Worm (Caenorhabditis elegans) whole organism, L4 larva: Measurements from ENCODE around the gene Y20C6A.1.
A peak's percentile ranks its signal among the peaks of the same experiment; 100 is the strongest.

Experiments used
- F37D6.2 ChIP-seq: sonication (generic microtip); optimal IDR thresholded peaks from 2 replicates; lab custom pipeline; 2016; ENCODE audit warnings: mild to moderate bottlenecking, missing genetic modification characterization, missing compliant biosample characterization
- F49E8.2 ChIP-seq: sonication (generic microtip); optimal IDR thresholded peaks from 2 replicates; lab custom pipeline; 2016; ENCODE audit warnings: missing compliant biosample characterization, mild to moderate bottlenecking, missing genetic modification characterization, borderline replicate concordance
- T20F7.1 ChIP-seq: fragments of 200-800 bp; sonication (Bioruptor generic); optimal IDR thresholded peaks from 2 replicates; lab custom pipeline; 2018; ENCODE audit warnings: mild to moderate bottlenecking, missing genetic modification characterization, missing compliant biosample characterization
- aly-2 ChIP-seq: sonication (generic microtip); optimal IDR thresholded peaks from 2 replicates; lab custom pipeline; 2018; ENCODE audit warnings: missing biosample characterization, missing genetic modification characterization
- ceh-20 ChIP-seq: fragments of 200-800 bp; sonication (Bioruptor generic); IDR thresholded peaks from 2 replicates; pipeline ENCODE4 v1.3.6; 2022; ENCODE audit warnings: missing genetic modification reagents, missing genetic modification characterization, missing compliant biosample characterization
- daf-12 ChIP-seq: fragments of 150-350 bp; optimal IDR thresholded peaks from 2 replicates; lab custom pipeline; 2014; ENCODE audit warnings: missing biosample characterization, missing genetic modification reagents, missing genetic modification characterization
- daf-16 ChIP-seq, 3 experiments: sonication (generic microtip); optimal IDR thresholded peaks; 2 replicates each; lab custom pipeline; 2016 to 2017; ENCODE audit warnings: missing genetic modification characterization in 3 of 3, missing genetic modification reagents in 3 of 3, mild to moderate bottlenecking in 2 of 3, missing compliant biosample characterization in 2 of 3, missing biosample characterization in 1 of 3, moderate library complexity in 1 of 3
- daf-19 ChIP-seq: fragments of 200-800 bp; sonication (Bioruptor generic); conservative IDR thresholded peaks from 2 replicates; pipeline ENCODE4 v1.3.6; 2022; ENCODE audit warnings: missing genetic modification characterization, missing compliant biosample characterization
- dmd-6 ChIP-seq: fragments of 200-800 bp; sonication (Bioruptor generic); IDR thresholded peaks from 2 replicates; pipeline ENCODE4 v1.3.6; 2022; ENCODE audit warnings: missing genetic modification reagents, missing genetic modification characterization, missing compliant biosample characterization
- dmd-8 ChIP-seq: fragments of 200-800 bp; sonication (Bioruptor generic); IDR thresholded peaks from 2 replicates; pipeline ENCODE4 v1.3.6; 2022; ENCODE audit warnings: missing genetic modification characterization, missing compliant biosample characterization
- dmd-9 ChIP-seq: fragments of 200-800 bp; sonication (Bioruptor generic); IDR thresholded peaks from 2 replicates; pipeline ENCODE4 v1.3.6; 2022; ENCODE audit warnings: missing genetic modification reagents, missing genetic modification characterization, missing compliant biosample characterization
- duxl-1 ChIP-seq: sonication (generic microtip); optimal IDR thresholded peaks from 2 replicates; lab custom pipeline; 2016; ENCODE audit warnings: mild to moderate bottlenecking, missing genetic modification characterization, moderate library complexity, missing compliant biosample characterization; ENCODE audit not compliant: poor library complexity
- dve-1 ChIP-seq: sonication (generic microtip); optimal IDR thresholded peaks from 2 replicates; lab custom pipeline; 2017; ENCODE audit warnings: antibody characterized with exemption, mild to moderate bottlenecking, missing genetic modification characterization, missing compliant biosample characterization; ENCODE audit not compliant: insufficient read depth
- hif-1 ChIP-seq, 2 experiments: sonication (generic microtip); optimal IDR thresholded peaks; 2 replicates each; lab custom pipeline; 2016 to 2017; ENCODE audit warnings: missing compliant biosample characterization in 2 of 2, missing genetic modification characterization in 2 of 2, missing genetic modification reagents in 2 of 2, missing genotype in 2 of 2, mild to moderate bottlenecking in 1 of 2
- lin-1 ChIP-seq: fragments of 200-800 bp; sonication (Bioruptor generic); IDR thresholded peaks from 2 replicates; pipeline ENCODE4 v1.3.6; 2022; ENCODE audit warnings: missing genetic modification reagents, missing genetic modification characterization, missing compliant biosample characterization
- lin-13 ChIP-seq: fragments of 150-350 bp; optimal IDR thresholded peaks from 2 replicates; lab custom pipeline; 2014; ENCODE audit warnings: missing biosample characterization, missing genetic modification reagents, missing genetic modification characterization
- mdt-29 ChIP-seq: fragments of 200-800 bp; sonication (Bioruptor generic); IDR thresholded peaks from 2 replicates; pipeline ENCODE4 v1.3.6; 2022; ENCODE audit warnings: missing genetic modification reagents, missing genetic modification characterization, missing compliant biosample characterization
- mxl-2 ChIP-seq: fragments of 200-800 bp; sonication (Bioruptor generic); conservative IDR thresholded peaks from 2 replicates; pipeline ENCODE4 v1.3.6; 2022; ENCODE audit warnings: missing genetic modification reagents, missing genetic modification characterization, missing compliant biosample characterization
- nhr-102 ChIP-seq: sonication (generic microtip); optimal IDR thresholded peaks from 2 replicates; lab custom pipeline; 2016; ENCODE audit warnings: mild to moderate bottlenecking, missing genetic modification characterization, moderate library complexity, missing compliant biosample characterization
- nhr-11 ChIP-seq: fragments of 150-350 bp; optimal IDR thresholded peaks from 2 replicates; lab custom pipeline; 2014; ENCODE audit warnings: missing biosample characterization, missing genetic modification characterization
- nhr-237 ChIP-seq: sonication (generic microtip); optimal IDR thresholded peaks from 2 replicates; lab custom pipeline; 2017; ENCODE audit warnings: missing biosample characterization, missing genetic modification characterization
- nhr-28 ChIP-seq: fragments of 150-350 bp; optimal IDR thresholded peaks from 2 replicates; lab custom pipeline; 2014; ENCODE audit warnings: missing biosample characterization, missing genetic modification characterization
- nhr-42 ChIP-seq: fragments of 200-800 bp; sonication (Bioruptor generic); IDR thresholded peaks from 2 replicates; pipeline ENCODE4 v1.3.6; 2022; ENCODE audit warnings: missing genetic modification characterization, missing compliant biosample characterization
- nhr-48 ChIP-seq: sonication (generic microtip); optimal IDR thresholded peaks from 2 replicates; lab custom pipeline; 2016; ENCODE audit warnings: mild to moderate bottlenecking, missing genetic modification characterization, missing compliant biosample characterization
- php-3 ChIP-seq: fragments of 200-800 bp; sonication (Bioruptor generic); IDR thresholded peaks from 2 replicates; pipeline ENCODE4 v1.3.6; 2022; ENCODE audit warnings: missing genetic modification reagents, missing genetic modification characterization, missing compliant biosample characterization
- pqm-1 ChIP-seq: sonication (generic microtip); optimal IDR thresholded peaks from 2 replicates; lab custom pipeline; 2017; ENCODE audit warnings: missing biosample characterization, missing genetic modification characterization
- saeg-2 ChIP-seq: fragments of 200-800 bp; sonication (Bioruptor generic); IDR thresholded peaks from 2 replicates; pipeline ENCODE4 v1.3.6; 2022; ENCODE audit warnings: missing genetic modification reagents, missing genetic modification characterization, missing compliant biosample characterization
- sdz-12 ChIP-seq: fragments of 200-800 bp; sonication (Bioruptor generic); optimal IDR thresholded peaks from 2 replicates; lab custom pipeline; 2018; ENCODE audit warnings: mild to moderate bottlenecking, missing genetic modification characterization, missing compliant biosample characterization
- snpc-1.2 ChIP-seq: fragments of 200-800 bp; sonication (Bioruptor generic); IDR thresholded peaks from 2 replicates; pipeline ENCODE4 v1.3.6; 2022; ENCODE audit warnings: missing genetic modification reagents, missing genetic modification characterization, missing compliant biosample characterization
- unc-130 ChIP-seq: sonication (generic microtip); optimal IDR thresholded peaks from 2 replicates; lab custom pipeline; 2016; ENCODE audit warnings: missing genetic modification reagents, missing genetic modification characterization, missing compliant biosample characterization
- zip-11 ChIP-seq: fragments of 200-800 bp; sonication (Bioruptor generic); IDR thresholded peaks from 2 replicates; pipeline ENCODE4 v1.3.6; 2022; ENCODE audit warnings: missing genetic modification characterization, missing compliant biosample characterization

The Y20C6A.1 gene

DNA sequence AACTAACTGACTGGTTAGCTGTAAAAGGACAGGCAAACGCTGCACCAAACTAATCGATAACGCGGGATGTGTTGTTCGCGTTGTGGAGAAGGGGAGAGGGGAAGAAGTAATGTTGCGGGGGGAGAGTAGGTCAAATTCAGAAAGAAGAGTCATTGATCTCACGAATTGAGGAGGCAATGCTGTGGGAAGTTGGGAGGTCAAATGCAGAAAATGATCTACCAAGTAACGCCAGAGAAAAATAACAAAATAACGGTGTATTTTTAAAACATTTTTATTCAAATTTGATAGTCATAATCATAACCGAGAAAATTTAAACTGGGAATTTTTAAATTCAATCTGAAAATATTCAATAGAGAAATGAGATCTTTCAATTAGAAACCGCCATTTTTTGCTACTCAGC lies 26.5 kb downstream of the Y20C6A.1 start, which contains the start of gene lsy-27 (continued):
- no peak for TF ChIP-seq dmd-8 (GFP tag; lab: Robert Waterston, UW)
- TF ChIP-seq hif-1 (tag; optimal IDR thresholded peaks at IDR 0.05; lab: Kevin White, UChicago) = no peak
- TF ChIP-seq nhr-28 (tag; lab: Kevin White, UChicago) = no peak

- TF ChIP-seq nhr-42 (GFP tag; lab: Robert Waterston, UW) = no peak
- TF ChIP-seq mxl-2 (GFP tag; lab: Robert Waterston, UW) = no peak
- no peak for TF ChIP-seq daf-16 (GFP tag; optimal IDR thresholded peaks at IDR 0.05; lab: Kevin White, UChicago)
- TF ChIP-seq daf-16 (tag; optimal IDR thresholded peaks at IDR 0.05; lab: Kevin White, UChicago) = peak; percentile 74
- peak; percentile 45 for TF ChIP-seq pqm-1 (tag; lab: Kevin White, UChicago)
- TF ChIP-seq, all 104 proteins: peak for 2
Measured at ce11 chrV:17347602-17348001, 28.9 kb downstream of the Y20C6A.1 start, which contains the start of gene skr-5. Gene skr-5 (plus strand): TSS chrV:17347902.

DNA sequence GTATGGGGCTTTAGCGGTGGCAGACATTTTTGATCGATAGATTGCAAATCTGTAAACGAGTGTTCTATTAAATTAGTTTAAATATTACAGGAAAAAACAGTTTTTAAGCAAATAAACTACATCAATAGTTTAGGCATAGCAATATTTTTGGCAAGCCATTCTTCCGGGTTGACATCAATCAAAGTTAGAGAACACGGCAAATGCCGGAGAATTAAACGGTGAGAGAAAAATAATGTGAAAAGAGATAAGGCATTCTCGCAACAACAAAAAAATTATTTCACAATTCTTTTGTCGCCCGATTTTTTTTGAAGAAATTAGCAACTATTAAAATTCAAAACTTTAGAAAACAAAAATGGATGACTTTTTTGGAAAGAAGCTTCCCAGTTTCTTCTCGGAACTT lies 31.7 kb downstream of the Y20C6A.1 start, which contains the start of the genes fbxa-188 and fbxa-189:
Gene fbxa-188, minus strand, starts transcription at position 51 of the 400 bp plus-strand sequence.
Gene fbxa-189, plus strand, starts transcription at position 339 of the 400 bp plus-strand sequence.
- no peak for TF ChIP-seq sdz-12 (GFP tag; lab: Kevin White, UChicago)
- TF ChIP-seq dmd-6 = peak; percentile 10; the same call in 1 of the 2 replicates
- peak; percentile 56 for TF ChIP-seq duxl-1
- no peak for TF ChIP-seq daf-19
- peak; percentile 40 for TF ChIP-seq nhr-28 (tag; lab: Kevin White, UChicago)
- TF ChIP-seq pqm-1 (tag; lab: Kevin White, UChicago) = peak; percentile 56
- TF ChIP-seq daf-16 (GFP tag; optimal IDR thresholded peaks at IDR 0.05; lab: Kevin White, UChicago) = no peak
- TF ChIP-seq daf-16 (tag; optimal IDR thresholded peaks at IDR 0.05; lab: Kevin White, UChicago) = peak; percentile 69
- TF ChIP-seq dve-1 (tag; lab: Kevin White, UChicago) = peak; percentile 12
- TF ChIP-seq, all 104 proteins: peak for 6

DNA sequence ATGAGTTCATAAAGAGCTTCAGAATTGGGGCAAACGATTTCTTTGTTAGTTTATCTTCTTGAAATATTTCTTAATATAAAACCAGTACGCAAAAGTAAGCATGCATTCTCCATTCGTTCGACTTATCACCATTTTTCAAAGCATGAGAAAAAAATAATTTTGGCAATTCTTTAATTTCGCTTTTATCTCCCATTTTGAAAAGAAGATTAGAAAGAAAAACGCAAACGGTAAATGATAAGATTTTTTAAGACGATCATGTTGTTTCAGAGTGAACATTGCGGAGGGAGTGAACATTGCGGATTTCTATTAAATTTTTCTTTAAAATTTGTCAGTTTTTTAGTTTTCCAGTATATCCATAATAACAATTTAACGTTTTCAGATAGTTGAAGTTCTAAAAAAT lies 37.2 kb downstream of the Y20C6A.1 start:
- TF ChIP-seq hif-1 (tag; optimal IDR thresholded peaks at IDR 0.05; lab: Kevin White, UChicago) (no peak), lin-13 (no peak), sdz-12 (GFP tag; lab: Kevin White, UChicago) (no peak), unc-130 (GFP tag; lab: Kevin White, UChicago) (no peak), nhr-237 (no peak)

DNA sequence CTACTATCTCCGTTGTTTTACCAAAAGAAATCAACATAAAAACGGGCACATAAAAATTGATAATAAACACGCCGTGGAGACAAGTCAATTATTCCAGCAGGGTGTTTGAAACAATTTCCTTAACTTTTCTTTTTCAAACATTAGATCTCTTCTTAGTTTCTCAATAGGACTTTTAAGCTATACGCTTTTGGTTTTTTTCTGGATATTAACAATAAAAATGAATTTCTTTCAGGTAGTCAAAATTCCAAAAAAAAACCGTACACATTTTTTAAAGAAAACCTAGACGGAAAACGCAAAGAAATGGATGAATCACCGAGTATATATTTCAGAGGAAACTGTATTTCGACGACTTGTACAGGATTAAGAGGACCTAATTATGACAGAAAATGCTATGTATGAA lies 45.2 kb downstream of the Y20C6A.1 start, which contains the start of gene fbxa-185:
Gene fbxa-185, plus strand, starts transcription at position 301 of the 400 bp plus-strand sequence.
- TF ChIP-seq aly-2 (tag; lab: Kevin White, UChicago) (no peak), dmd-9 (GFP tag; lab: Robert Waterston, UW) (no peak), nhr-102 (no peak), snpc-1.2 (GFP tag; lab: Robert Waterston, UW) (no peak), ceh-20 (GFP tag; lab: Robert Waterston, UW) (no peak), nhr-11 (tag; lab: Kevin White, UChicago) (no peak), mdt-29 (GFP tag; lab: Robert Waterston, UW) (no peak), daf-12 (tag; lab: Kevin White, UChicago) (no peak), dve-1 (tag; lab: Kevin White, UChicago) (no peak), saeg-2 (GFP tag; lab: Robert Waterston, UW) (no peak), F37D6.2 (tag; lab: Kevin White, UChicago) (no peak), php-3 (GFP tag; lab: Robert Waterston, UW) (no peak), daf-19 (no peak), T20F7.1 (GFP tag; lab: Kevin White, UChicago) (no peak), zip-11 (GFP tag; lab: Robert Waterston, UW) (no peak), nhr-48 (no peak), lin-1 (GFP tag; lab: Robert Waterston, UW) (no peak), F49E8.2 (tag; lab: Kevin White, UChicago) (no peak)
